Worm (Caenorhabditis elegans) whole organism, mixed stage, embryonic: ENCODE data around the gene R193.2.

Source experiments
- ceh-43 ChIP-seq: fragments of 200-800 bp; sonication (Bioruptor generic); optimal IDR thresholded peaks from 2 replicates; lab custom pipeline; 2018; ENCODE audit warnings: mild to moderate bottlenecking, missing genetic modification characterization, moderate library complexity, missing compliant biosample characterization
- ces-1 ChIP-seq: fragments of 150-350 bp; optimal IDR thresholded peaks from 2 replicates; lab custom pipeline; 2014; ENCODE audit warnings: missing biosample characterization, missing genetic modification reagents, missing genetic modification characterization
- elt-1 ChIP-seq: sonication (generic microtip); optimal IDR thresholded peaks from 2 replicates; lab custom pipeline; 2017; ENCODE audit warnings: missing genetic modification characterization, mild to moderate bottlenecking, missing compliant biosample characterization, antibody characterized with exemption, moderate library complexity, borderline replicate concordance; ENCODE audit not compliant: insufficient read depth
- elt-3 ChIP-seq: fragments of 150-350 bp; optimal IDR thresholded peaks from 2 replicates; lab custom pipeline; 2014; ENCODE audit warnings: missing biosample characterization, missing genetic modification characterization
- lsy-2 ChIP-seq: fragments of 150-350 bp; optimal IDR thresholded peaks from 2 replicates; lab custom pipeline; 2014; ENCODE audit warnings: missing biosample characterization, missing genetic modification characterization
- nhr-12 ChIP-seq: fragments of 150-350 bp; optimal IDR thresholded peaks from 2 replicates; lab custom pipeline; 2014; ENCODE audit warnings: missing biosample characterization, missing genetic modification characterization
- pha-4 ChIP-seq: fragments of 150-350 bp; optimal IDR thresholded peaks from 2 replicates; lab custom pipeline; 2018; ENCODE audit warnings: missing biosample characterization, missing genetic modification reagents, missing genetic modification characterization
- snpc-4 ChIP-seq: fragments of 150-350 bp; optimal IDR thresholded peaks from 2 replicates; lab custom pipeline; 2014; ENCODE audit warnings: missing biosample characterization, missing genetic modification characterization
- unc-39 ChIP-seq: fragments of 150-350 bp; optimal IDR thresholded peaks from 2 replicates; lab custom pipeline; 2014; ENCODE audit warnings: missing biosample characterization, missing genetic modification characterization
- unc-62 ChIP-seq: fragments of 150-350 bp; optimal IDR thresholded peaks from 2 replicates; lab custom pipeline; 2014; ENCODE audit warnings: missing biosample characterization, missing genetic modification reagents, missing genetic modification characterization
- ztf-11 ChIP-seq: fragments of 150-350 bp; optimal IDR thresholded peaks from 2 replicates; lab custom pipeline; 2014; ENCODE audit warnings: missing biosample characterization, missing genetic modification characterization

DNA sequence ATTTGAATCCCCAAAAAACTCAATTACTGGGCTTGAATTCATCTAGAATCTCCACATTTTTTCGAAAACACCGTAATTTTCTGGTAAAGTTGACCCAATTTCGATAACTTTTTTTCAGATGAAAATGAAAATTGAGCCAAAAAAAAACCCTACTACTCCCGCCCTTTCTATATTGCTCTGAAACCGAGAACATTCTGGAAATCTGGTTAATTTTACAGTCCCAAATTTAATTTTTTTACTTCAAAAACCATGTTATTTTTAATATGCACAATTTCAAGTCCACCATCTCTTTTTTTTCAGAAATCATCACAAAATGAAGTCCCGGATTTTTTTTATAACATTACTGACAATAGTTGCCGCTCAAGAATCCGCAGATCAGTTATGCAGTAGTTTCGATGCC lies 36.8 kb downstream of the R193.2 start, which contains the start of gene C05D9.3:
- no peak for TF ChIP-seq pha-4 (tag; lab: Kevin White, UChicago)
- no peak for TF ChIP-seq ceh-43 (GFP tag; lab: Kevin White, UChicago)
- no peak for TF ChIP-seq snpc-4 (tag; lab: Kevin White, UChicago)
- no peak for TF ChIP-seq unc-62 (GFP tag; lab: Kevin White, UChicago)
- no peak for TF ChIP-seq ces-1 (GFP tag; lab: Kevin White, UChicago)
- TF ChIP-seq elt-1, result no peak
- TF ChIP-seq nhr-12, result no peak
- no peak for TF ChIP-seq lsy-2 (tag; lab: Kevin White, UChicago)
- TF ChIP-seq unc-39 (tag; lab: Kevin White, UChicago), result no peak
- TF ChIP-seq ztf-11, result no peak
- no peak for TF ChIP-seq elt-3
